Fruit fly (Drosophila melanogaster) whole organism: ENCODE measurements around the gene Ddr.

Experiments used
- CG8478 ChIP-seq: fragments of >200 bp; optimal IDR thresholded peaks from 2 replicates; lab custom pipeline; 2018; ENCODE audit warnings: inconsistent platforms
- Dll ChIP-seq: fragments of >200 bp; optimal IDR thresholded peaks from 2 replicates; lab custom pipeline; 2017
- EcR ChIP-seq, 2 experiments: fragments of >200 bp; optimal IDR thresholded peaks; 2 replicates each; lab custom pipeline; 2017; ENCODE audit warnings: missing biosample characterization in 2 of 2, missing genetic modification characterization in 2 of 2, missing genetic modification reagents in 2 of 2
- pan ChIP-seq: fragments of >200 bp; optimal IDR thresholded peaks from 2 replicates; lab custom pipeline; 2017
- psq ChIP-seq: fragments of >200 bp; optimal IDR thresholded peaks from 2 replicates; lab custom pipeline; 2017
- usp ChIP-seq: fragments of >200 bp; optimal IDR thresholded peaks from 2 replicates; lab custom pipeline; 2017; ENCODE audit warnings: missing biosample characterization, missing genetic modification characterization, mixed read lengths

The Ddr gene

dm6 chr2L:6354656-6355055, 101.7 kb downstream of the Ddr start, which contains the start of gene ppk14:
Gene ppk14, plus strand, starts transcription at chr2L:6354956.
- TF ChIP-seq psq (lab: Kevin White, UChicago) (no peak), EcR (GFP tag; optimal IDR thresholded peaks at IDR 0.05; lab: Kevin White, UChicago) (no peak), Dll (lab: Kevin White, UChicago) (no peak), usp (GFP tag; lab: Kevin White, UChicago) (no peak), CG8478 (lab: Kevin White, UChicago) (no peak), pan (lab: Kevin White, UChicago) (no peak)

DNA sequence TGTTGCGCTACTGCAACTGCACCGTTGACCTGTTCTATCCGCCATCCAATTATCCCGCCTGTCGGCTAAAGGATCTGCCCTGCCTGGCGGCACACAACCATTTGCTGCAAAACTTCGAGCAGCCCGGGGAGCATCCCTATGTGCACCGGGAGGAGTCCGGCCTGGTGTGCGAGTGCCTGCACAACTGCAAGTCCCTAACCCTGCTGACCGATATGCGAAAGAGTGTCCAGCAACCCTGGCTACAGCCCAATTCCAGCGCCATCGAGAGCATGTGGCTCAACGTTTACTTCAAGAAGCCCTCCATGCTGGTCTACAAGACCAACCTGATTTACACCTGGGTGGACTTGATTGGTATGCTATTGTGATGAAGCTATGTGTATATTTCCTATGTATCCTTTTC, 103.2 kb downstream of the Ddr start:
- TF ChIP-seq CG8478 (lab: Kevin White, UChicago) (no peak), psq (lab: Kevin White, UChicago) (no peak), EcR (GFP tag; optimal IDR thresholded peaks at IDR 0.05; lab: Kevin White, UChicago) (no peak), usp (GFP tag; lab: Kevin White, UChicago) (no peak), Dll (lab: Kevin White, UChicago) (no peak), pan (lab: Kevin White, UChicago) (no peak)

dm6 chr2L:6356686-6357362, 103.9 kb downstream of the Ddr start:
- TF ChIP-seq psq (lab: Kevin White, UChicago) (no peak), usp (GFP tag; lab: Kevin White, UChicago) (no peak), CG8478 (lab: Kevin White, UChicago) (no peak), Dll (lab: Kevin White, UChicago) (no peak), EcR (GFP tag; optimal IDR thresholded peaks at IDR 0.05; lab: Kevin White, UChicago) (no peak), pan (lab: Kevin White, UChicago) (no peak)

DNA sequence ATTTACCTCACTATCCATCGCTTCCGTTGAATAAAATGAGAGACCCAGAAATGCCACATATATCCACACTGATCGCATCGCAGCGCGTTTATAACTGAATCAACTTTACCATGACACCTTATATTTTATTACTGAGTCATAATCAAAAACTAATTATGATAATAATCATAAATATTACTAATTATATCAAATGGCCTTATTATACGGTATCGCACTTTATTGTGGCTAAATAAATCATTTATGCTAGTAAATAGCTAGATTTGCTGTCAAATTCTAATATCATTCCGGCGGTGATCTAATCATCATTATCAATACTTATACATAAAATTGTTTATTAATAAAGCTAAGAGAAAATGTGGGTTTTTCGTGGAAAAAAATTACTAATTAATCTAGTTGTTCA, 105.3 kb downstream of the Ddr start, which contains the start of gene CG9500:
Gene CG9500 (minus strand): TSS at position 101 of the 400 bp plus-strand sequence.
- TF ChIP-seq EcR (GFP tag; optimal IDR thresholded peaks at IDR 0.05; lab: Kevin White, UChicago) (no peak), psq (lab: Kevin White, UChicago) (no peak), pan (lab: Kevin White, UChicago) (no peak), Dll (lab: Kevin White, UChicago) (no peak), CG8478 (lab: Kevin White, UChicago) (no peak), usp (GFP tag; lab: Kevin White, UChicago) (no peak)

DNA sequence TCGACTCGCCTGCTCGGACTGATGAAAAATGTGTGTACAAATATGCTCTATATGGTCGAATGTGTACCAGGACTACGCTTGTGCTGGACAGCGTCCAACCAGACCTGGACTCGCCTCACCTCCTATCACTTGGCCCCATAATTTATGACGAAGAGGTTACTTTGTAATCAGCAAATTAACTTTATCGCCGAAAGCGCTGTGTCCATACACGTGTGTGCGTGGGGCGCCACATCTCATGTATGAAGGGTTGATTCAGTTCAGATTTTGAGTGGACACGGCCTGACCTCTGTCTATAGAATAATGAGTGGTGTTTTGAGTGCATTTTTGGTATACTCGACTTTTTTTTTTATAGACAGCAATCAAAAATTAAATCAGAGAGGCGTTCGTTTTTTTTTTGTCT, 107.1 kb downstream of the Ddr start:
- no peak for TF ChIP-seq pan (lab: Kevin White, UChicago)
- TF ChIP-seq Dll (lab: Kevin White, UChicago) = no peak
- TF ChIP-seq psq (lab: Kevin White, UChicago) = no peak
- no peak for TF ChIP-seq EcR (GFP tag; optimal IDR thresholded peaks at IDR 0.05; lab: Kevin White, UChicago)
- TF ChIP-seq CG8478 (lab: Kevin White, UChicago) = no peak

- TF ChIP-seq usp (GFP tag; lab: Kevin White, UChicago) (no peak), psq (lab: Kevin White, UChicago) (no peak), pan (lab: Kevin White, UChicago) (no peak), EcR (GFP tag; optimal IDR thresholded peaks at IDR 0.05; lab: Kevin White, UChicago) (no peak), Dll (lab: Kevin White, UChicago) (no peak), CG8478 (lab: Kevin White, UChicago) (no peak)
Measured at dm6 chr2L:6366924-6367323, 114.0 kb downstream of the Ddr start.

DNA sequence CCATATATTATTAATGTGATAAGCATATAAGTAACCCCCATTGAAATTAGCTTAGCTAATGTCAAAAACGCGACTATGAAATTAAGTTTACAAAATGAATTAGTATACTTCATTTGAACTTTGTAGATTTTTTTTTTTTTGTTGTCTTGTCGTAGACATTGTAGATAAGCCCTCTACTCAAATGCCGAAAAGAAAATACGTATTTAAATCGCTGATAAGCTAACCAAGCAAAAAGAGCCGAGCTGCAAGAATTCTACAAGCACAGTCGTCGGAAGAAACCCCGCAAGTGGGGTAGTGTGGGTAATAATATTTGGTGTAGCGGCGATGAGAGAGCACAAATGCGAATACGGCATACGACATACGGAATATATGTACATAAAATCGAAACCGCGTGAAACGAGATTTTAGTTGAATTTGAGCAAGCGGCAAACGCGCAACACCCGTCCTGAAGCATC, 114.6 kb downstream of the Ddr start, which contains the start of gene Nepl4:
Gene Nepl4 (plus strand): TSS at position 405 of the 455 bp plus-strand sequence.
- TF ChIP-seq EcR (GFP tag; optimal IDR thresholded peaks at IDR 0.05; lab: Kevin White, UChicago) (no peak), usp (GFP tag; lab: Kevin White, UChicago) (no peak), Dll (lab: Kevin White, UChicago) (no peak), CG8478 (lab: Kevin White, UChicago) (no peak), psq (lab: Kevin White, UChicago) (no peak), pan (lab: Kevin White, UChicago) (no peak)

- TF ChIP-seq usp (GFP tag; lab: Kevin White, UChicago) = no peak
- no peak for TF ChIP-seq EcR (GFP tag; optimal IDR thresholded peaks at IDR 0.05; lab: Kevin White, UChicago)
- TF ChIP-seq psq (lab: Kevin White, UChicago) = no peak
- TF ChIP-seq pan (lab: Kevin White, UChicago) = no peak
- no peak for TF ChIP-seq Dll (lab: Kevin White, UChicago)
- no peak for TF ChIP-seq CG8478 (lab: Kevin White, UChicago)
Measured at dm6 chr2L:6369286-6369685, 116.4 kb downstream of the Ddr start.

DNA sequence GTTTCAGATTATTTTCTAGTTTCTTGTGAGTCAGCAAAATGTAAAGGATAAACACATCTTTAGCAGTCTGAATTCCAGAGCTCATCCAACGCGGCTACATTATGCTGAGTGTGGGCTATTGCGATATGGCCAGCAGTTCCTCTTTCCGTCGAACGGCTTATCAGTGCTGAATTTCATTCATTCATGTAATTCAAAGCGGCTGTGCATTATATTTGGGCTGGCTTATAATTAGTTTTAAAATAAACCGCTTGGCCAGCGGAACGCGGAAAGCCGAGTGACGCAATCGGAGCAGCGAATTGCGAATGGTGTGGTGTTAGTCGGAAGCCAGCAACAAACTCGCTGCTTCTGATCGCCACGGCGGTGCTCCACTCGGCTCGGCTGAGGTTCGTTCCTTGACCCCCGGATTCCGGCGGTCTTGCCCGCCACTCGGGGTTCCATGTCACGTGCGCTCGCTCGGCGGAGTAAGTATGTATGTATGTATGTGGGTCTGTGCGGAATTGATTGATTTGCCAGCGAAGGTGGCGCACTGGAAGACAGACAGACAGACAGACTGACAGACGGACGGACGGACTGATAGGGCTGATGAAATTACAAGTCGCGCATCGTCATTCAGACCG, 118.2 kb downstream of the Ddr start:
- TF ChIP-seq pan (lab: Kevin White, UChicago) = no peak
- TF ChIP-seq usp (GFP tag; lab: Kevin White, UChicago) = no peak
- no peak for TF ChIP-seq EcR (GFP tag; optimal IDR thresholded peaks at IDR 0.05; lab: Kevin White, UChicago)
- TF ChIP-seq CG8478 (lab: Kevin White, UChicago) = no peak
- TF ChIP-seq psq (lab: Kevin White, UChicago) = no peak
- TF ChIP-seq Dll (lab: Kevin White, UChicago) = no peak

DNA sequence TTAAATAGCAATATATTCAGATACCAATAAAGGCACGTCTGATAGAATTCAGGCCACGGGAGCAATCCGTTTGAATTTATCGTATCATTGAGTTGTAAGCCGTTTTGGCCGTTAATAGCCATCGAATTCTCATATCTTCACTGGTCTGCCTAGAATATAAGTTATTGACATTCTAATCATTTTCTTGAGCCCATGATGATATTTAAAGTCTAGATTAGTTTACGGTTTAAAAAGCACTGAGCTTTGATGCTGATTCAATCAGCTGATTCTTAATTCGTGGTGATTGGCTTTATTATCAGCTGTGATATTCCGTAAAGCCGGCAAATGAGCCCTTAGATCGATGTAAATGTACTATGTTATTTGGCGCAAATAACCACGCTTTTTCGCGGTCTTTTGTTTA, 119.2 kb downstream of the Ddr start, which contains the start of gene slam:
Gene slam (plus strand): TSS at position 301 of the 400 bp plus-strand sequence.
- TF ChIP-seq usp (GFP tag; lab: Kevin White, UChicago) (no peak), Dll (lab: Kevin White, UChicago) (no peak), CG8478 (lab: Kevin White, UChicago) (no peak), EcR (GFP tag; optimal IDR thresholded peaks at IDR 0.05; lab: Kevin White, UChicago) (no peak), psq (lab: Kevin White, UChicago) (no peak), pan (lab: Kevin White, UChicago) (no peak)
